Fruit fly (Drosophila melanogaster) ovary, adult (tissue): Measurements from ENCODE around the gene PH4alphaNE3.

Experiments used
- CG17801 ChIP-seq: fragments of 200-800 bp; optimal IDR thresholded peaks from 2 replicates; lab custom pipeline; 2019; ENCODE audit warnings: missing biosample characterization, mild to moderate bottlenecking, missing genetic modification characterization, moderate library complexity; ENCODE audit not compliant: partially characterized antibody

The PH4alphaNE3 gene

dm6 chr3R:30603881-30604280 is at the start of gene PH4alphaNE3:
Gene PH4alphaNE3 (plus strand): TSS chr3R:30604181.
- TF ChIP-seq CG17801 (GFP tag; lab: Kevin White, UChicago): no peak

- no peak for TF ChIP-seq CG17801 (GFP tag; lab: Kevin White, UChicago)
Observed at dm6 chr3R:30560070-30560469, 43.9 kb upstream of the PH4alphaNE3 start, which contains the start of gene CG34155. Gene CG34155 (minus strand): TSS chr3R:30560199.

- no peak for TF ChIP-seq CG17801 (GFP tag; lab: Kevin White, UChicago)
Observed at dm6 chr3R:30561207-30561606, 42.8 kb upstream of the PH4alphaNE3 start.

dm6 chr3R:30562733-30563259 is 41.2 kb upstream of the PH4alphaNE3 start:
- TF ChIP-seq CG17801 (GFP tag; lab: Kevin White, UChicago): no peak

- TF ChIP-seq CG17801 (GFP tag; lab: Kevin White, UChicago): no peak
Observed at dm6 chr3R:30563260-30564080, 40.5 kb upstream of the PH4alphaNE3 start.

- TF ChIP-seq CG17801 (GFP tag; lab: Kevin White, UChicago): no peak
Observed at dm6 chr3R:30564479-30564878, 39.5 kb upstream of the PH4alphaNE3 start.

dm6 chr3R:30566181-30566902 is 37.6 kb upstream of the PH4alphaNE3 start:
- no peak for TF ChIP-seq CG17801 (GFP tag; lab: Kevin White, UChicago)

dm6 chr3R:30567215-30567614 is 36.8 kb upstream of the PH4alphaNE3 start:
- TF ChIP-seq CG17801 (GFP tag; lab: Kevin White, UChicago): no peak

dm6 chr3R:30570554-30571141 is 33.3 kb upstream of the PH4alphaNE3 start:
- TF ChIP-seq CG17801 (GFP tag; lab: Kevin White, UChicago): no peak

dm6 chr3R:30579129-30579528 is 24.9 kb upstream of the PH4alphaNE3 start, which contains the start of gene CG9702:
Gene CG9702 (plus strand): TSS chr3R:30579429.
- no peak for TF ChIP-seq CG17801 (GFP tag; lab: Kevin White, UChicago)

dm6 chr3R:30583542-30583941 is 20.4 kb upstream of the PH4alphaNE3 start, which contains the start of gene Rpt6R:
Gene Rpt6R (minus strand): TSS chr3R:30583697.
- no peak for TF ChIP-seq CG17801 (GFP tag; lab: Kevin White, UChicago)

- no peak for TF ChIP-seq CG17801 (GFP tag; lab: Kevin White, UChicago)
Observed at dm6 chr3R:30587196-30587753, 16.7 kb upstream of the PH4alphaNE3 start, which contains the start of gene CG9717. Gene CG9717 (minus strand): TSS chr3R:30587302.

- no peak for TF ChIP-seq CG17801 (GFP tag; lab: Kevin White, UChicago)
Observed at dm6 chr3R:30590237-30590636, 13.7 kb upstream of the PH4alphaNE3 start.

- no peak for TF ChIP-seq CG17801 (GFP tag; lab: Kevin White, UChicago)
Observed at dm6 chr3R:30590845-30591244, 13.1 kb upstream of the PH4alphaNE3 start.
